Fruit fly (Drosophila melanogaster): ENCODE results near the gene CG13887.
A peak's percentile ranks its signal among the peaks of the same experiment; 100 is the strongest.

The CG13887 gene

DNA sequence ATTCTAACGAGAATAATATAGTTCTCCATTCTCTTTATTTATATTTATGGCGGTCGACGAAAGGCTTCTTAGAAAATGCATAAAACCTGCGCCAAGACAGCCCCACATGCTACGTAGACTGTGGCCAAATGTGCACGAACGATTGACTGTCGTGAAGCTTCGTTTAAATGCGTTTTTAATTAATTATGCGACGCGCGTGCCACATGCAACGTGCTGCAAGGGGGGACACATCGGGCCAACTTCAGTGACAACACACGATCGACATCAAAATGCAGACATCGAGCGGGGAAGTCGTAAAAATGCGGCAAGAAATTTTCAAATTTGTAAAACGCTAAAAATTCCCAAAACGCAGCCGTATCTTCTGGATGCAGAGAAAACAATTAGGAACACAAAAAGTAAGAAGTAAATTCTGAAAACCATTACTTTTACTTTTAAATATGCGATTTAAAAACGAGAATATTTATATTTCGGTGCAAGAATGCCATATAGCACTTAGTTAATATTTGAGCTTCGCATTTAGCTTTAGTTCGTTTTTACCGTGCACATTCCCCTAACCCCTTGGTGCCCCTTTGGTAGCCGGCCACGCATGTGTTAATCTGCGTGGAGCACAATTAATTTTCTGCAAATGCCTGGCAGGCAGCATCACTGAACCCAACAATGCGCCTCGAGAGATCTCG, 37.7 kb upstream of the CG13887 start (continued):
- no peak for TF ChIP-seq grn (GFP tag; optimal IDR thresholded peaks at IDR 0.05)
- TF ChIP-seq HmgZ (tag; optimal IDR thresholded peaks at IDR 0.05) = no peak
- TF ChIP-seq Ptx1 (GFP tag; IDR thresholded peaks at IDR 0.05) = peak; percentile 49; the same call in 1 of the 2 replicates
- no peak for TF ChIP-seq tio (GFP tag; optimal IDR thresholded peaks at IDR 0.05)
- TF ChIP-seq sc (optimal IDR thresholded peaks at IDR 0.05) = no peak
- TF ChIP-seq sc (GFP tag; optimal IDR thresholded peaks at IDR 0.05) = no peak
- TF ChIP-seq Blimp-1 (GFP tag; optimal IDR thresholded peaks at IDR 0.05) = peak; percentile 75
- TF ChIP-seq CG11247 (GFP tag; IDR thresholded peaks at IDR 0.05) = no peak
- TF ChIP-seq mld (GFP tag; IDR thresholded peaks at IDR 0.05; ENCODE audit: partially characterized antibody) = no peak
- peak; percentile 20 for TF ChIP-seq jing (GFP tag; optimal IDR thresholded peaks at IDR 0.05)
- no peak for TF ChIP-seq Bteb2 (GFP tag; optimal IDR thresholded peaks at IDR 0.05)
- TF ChIP-seq Asciz (GFP tag; optimal IDR thresholded peaks at IDR 0.05) = peak; percentile 28
- TF ChIP-seq pita (GFP tag; optimal IDR thresholded peaks at IDR 0.05) = no peak
- no peak for TF ChIP-seq CG10321 (GFP tag; IDR thresholded peaks at IDR 0.05)
- TF ChIP-seq CG16863 (GFP tag; optimal IDR thresholded peaks at IDR 0.05) = peak; percentile 19
- TF ChIP-seq CG10959 (GFP tag; IDR thresholded peaks at IDR 0.05) = 0 out of 2 replicates have a peak, but pooled peaks have one; percentile 17
- 0 out of 2 replicates have a peak, but pooled peaks have one; percentile 36 for TF ChIP-seq CG32767 (GFP tag; IDR thresholded peaks at IDR 0.05)
- no peak for TF ChIP-seq CG14441 (GFP tag; IDR thresholded peaks at IDR 0.05)
- TF ChIP-seq Deaf1 (tag; optimal IDR thresholded peaks at IDR 0.05) = peak; percentile 12
- no peak for TF ChIP-seq pan (optimal IDR thresholded peaks at IDR 0.05)
- TF ChIP-seq pan (GFP tag; optimal IDR thresholded peaks at IDR 0.05 in 1 of 2, IDR thresholded peaks at IDR 0.05 in 1 of 2) = peak in 1 of 2 experiments; percentile 41
- no peak for TF ChIP-seq klu (GFP tag; IDR thresholded peaks at IDR 0.05)
- TF ChIP-seq CG4404 (GFP tag; IDR thresholded peaks at IDR 0.05) = no peak
- TF ChIP-seq Xrp1 (GFP tag; IDR thresholded peaks at IDR 0.05) = peak; percentile 70
- no peak for TF ChIP-seq CG8765 (GFP tag; IDR thresholded peaks at IDR 0.05)
- peak; percentile 43; the same call in 1 of the 3 replicates for TF ChIP-seq gce (GFP tag; IDR thresholded peaks at IDR 0.05)
- no peak for TF ChIP-seq CG15073 (GFP tag; optimal IDR thresholded peaks at IDR 0.05)
- TF ChIP-seq Hr3 (GFP tag; optimal IDR thresholded peaks at IDR 0.05) = no peak
- TF ChIP-seq tll (GFP tag; optimal IDR thresholded peaks at IDR 0.05) = no peak
- TF ChIP-seq lbe (GFP tag; optimal IDR thresholded peaks at IDR 0.05) = peak; percentile 48
- no peak for TF ChIP-seq CG17612 (GFP tag; IDR thresholded peaks at IDR 0.05)
- TF ChIP-seq CG1233 (GFP tag; optimal IDR thresholded peaks at IDR 0.05) = no peak
- TF ChIP-seq Sry-δ (GFP tag; optimal IDR thresholded peaks at IDR 0.05) = no peak
- TF ChIP-seq CG7372 (GFP tag; IDR thresholded peaks at IDR 0.05) = 0 out of 2 replicates have a peak, but pooled peaks have one; percentile 15
- TF ChIP-seq CG34422 (GFP tag; IDR thresholded peaks at IDR 0.05) = peak; percentile 60; the same call in 1 of the 3 replicates
- TF ChIP-seq CG10543 (GFP tag; optimal IDR thresholded peaks at IDR 0.05) = no peak
- TF ChIP-seq PHDP (tag; optimal IDR thresholded peaks at IDR 0.05) = peak; percentile 28
- peak; percentile 37 for TF ChIP-seq ATbp (GFP tag; optimal IDR thresholded peaks at IDR 0.05)
- TF ChIP-seq crp (GFP tag; optimal IDR thresholded peaks at IDR 0.05) = no peak
- TF ChIP-seq CG30431 (GFP tag; optimal IDR thresholded peaks at IDR 0.05) = no peak
- peak; percentile 1 for TF ChIP-seq HHEX (GFP tag; optimal IDR thresholded peaks at IDR 0.05)
- no peak for TF ChIP-seq B-H2 (GFP tag; optimal IDR thresholded peaks at IDR 0.05)
- peak; percentile 15 to 73 for TF ChIP-seq bsh (GFP tag; optimal IDR thresholded peaks at IDR 0.05)
- TF ChIP-seq CG17829 (tag; optimal IDR thresholded peaks at IDR 0.05) = peak; percentile 23
- TF ChIP-seq twi (tag; optimal IDR thresholded peaks at IDR 0.05) = peak; percentile 37
- peak; percentile 82 for TF ChIP-seq ci (GFP tag; IDR thresholded peaks at IDR 0.05)
- TF ChIP-seq Ssrp (tag; optimal IDR thresholded peaks at IDR 0.05) = peak; percentile 49
- TF ChIP-seq NfI (GFP tag; optimal IDR thresholded peaks at IDR 0.05) = no peak
- TF ChIP-seq CG11085 (GFP tag; IDR thresholded peaks at IDR 0.05) = 0 out of 2 replicates have a peak, but pooled peaks have one; percentile 24
- TF ChIP-seq dmrt99B (tag; optimal IDR thresholded peaks at IDR 0.05) = peak; percentile 59
